Fruit fly (Drosophila melanogaster) S2 (cell line): ENCODE data around the gene CG32647.

Experiments used
- CG8478 ChIP-seq: fragments of >200 bp; optimal IDR thresholded peaks from 2 replicates; lab custom pipeline; 2018
- CTCF ChIP-seq, 2 experiments: fragments of >200 bp; optimal IDR thresholded peaks; 2 replicates each; lab custom pipeline; 2018

The CG32647 gene

dm6 chrX:12784690-12785441 is at the start of gene CG32647:
Gene CG32647, minus strand, starts transcription at chrX:12784958.
- TF ChIP-seq CG8478 (lab: Kevin White, UChicago) (no peak), CTCF (optimal IDR thresholded peaks at IDR 0.05; lab: Kevin White, UChicago) (no peak)

DNA sequence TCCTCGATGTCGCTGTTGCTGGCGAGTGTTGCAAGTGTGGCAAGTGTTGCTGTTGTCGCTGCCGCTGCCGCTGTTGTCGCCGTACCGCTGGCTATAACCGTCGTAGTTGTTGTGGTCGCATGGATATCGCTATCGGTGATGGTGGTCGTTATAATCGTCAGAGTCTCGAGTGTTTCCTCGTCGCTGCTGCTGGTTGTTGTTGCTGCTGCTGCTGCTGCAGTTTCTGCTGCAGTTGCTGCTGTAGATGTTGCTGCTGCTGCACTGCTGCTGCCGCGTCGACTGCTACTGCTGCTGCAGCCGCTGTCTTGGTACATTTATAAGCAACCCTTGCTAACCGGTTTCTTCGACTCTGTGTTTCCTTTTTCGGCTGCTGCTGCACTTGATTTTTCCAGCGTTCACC is 46.6 kb upstream of the CG32647 start:
- no peak for TF ChIP-seq CG8478 (lab: Kevin White, UChicago)
- no peak for TF ChIP-seq CTCF (optimal IDR thresholded peaks at IDR 0.05; lab: Kevin White, UChicago)

DNA sequence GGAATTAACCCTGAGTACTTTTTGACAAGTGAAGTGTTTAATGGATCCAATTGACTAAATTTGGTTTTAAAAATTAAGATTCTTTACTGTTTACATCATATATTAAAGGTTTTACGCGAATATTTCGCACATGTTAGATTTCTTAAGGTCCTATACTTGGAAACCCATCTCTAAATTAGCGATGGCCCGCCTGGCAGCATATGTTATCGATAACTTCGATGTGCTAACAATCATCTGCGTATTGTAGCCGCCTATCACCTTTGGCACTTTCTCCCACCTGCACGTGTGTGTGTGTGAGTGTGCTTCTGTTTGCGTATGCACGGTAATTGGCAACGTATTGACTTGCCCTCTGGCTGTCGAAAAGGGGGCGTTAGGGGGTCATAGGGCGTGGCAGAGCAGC is 36.8 kb upstream of the CG32647 start:
- TF ChIP-seq CTCF (optimal IDR thresholded peaks at IDR 0.05; lab: Kevin White, UChicago) (no peak), CG8478 (lab: Kevin White, UChicago) (no peak)

dm6 chrX:12801357-12801756 is 16.6 kb upstream of the CG32647 start, which contains the start of gene Nep6:
Gene Nep6, plus strand, starts transcription at chrX:12801661.
- TF ChIP-seq CG8478 (lab: Kevin White, UChicago), result no peak
- no peak for TF ChIP-seq CTCF (optimal IDR thresholded peaks at IDR 0.05; lab: Kevin White, UChicago)

- TF ChIP-seq CTCF (optimal IDR thresholded peaks at IDR 0.05; lab: Kevin White, UChicago), result no peak
- no peak for TF ChIP-seq CG8478 (lab: Kevin White, UChicago)
These were observed 6.9 kb downstream of the CG32647 start for dm6 chrX:12777763-12778408.

dm6 chrX:12777195-12777594 is 7.6 kb downstream of the CG32647 start:
- TF ChIP-seq CG8478 (lab: Kevin White, UChicago) (no peak), CTCF (optimal IDR thresholded peaks at IDR 0.05; lab: Kevin White, UChicago) (no peak)

- TF ChIP-seq CTCF (optimal IDR thresholded peaks at IDR 0.05; lab: Kevin White, UChicago), result no peak
- TF ChIP-seq CG8478 (lab: Kevin White, UChicago), result no peak
These were observed 18.5 kb downstream of the CG32647 start for dm6 chrX:12766286-12766685.

DNA sequence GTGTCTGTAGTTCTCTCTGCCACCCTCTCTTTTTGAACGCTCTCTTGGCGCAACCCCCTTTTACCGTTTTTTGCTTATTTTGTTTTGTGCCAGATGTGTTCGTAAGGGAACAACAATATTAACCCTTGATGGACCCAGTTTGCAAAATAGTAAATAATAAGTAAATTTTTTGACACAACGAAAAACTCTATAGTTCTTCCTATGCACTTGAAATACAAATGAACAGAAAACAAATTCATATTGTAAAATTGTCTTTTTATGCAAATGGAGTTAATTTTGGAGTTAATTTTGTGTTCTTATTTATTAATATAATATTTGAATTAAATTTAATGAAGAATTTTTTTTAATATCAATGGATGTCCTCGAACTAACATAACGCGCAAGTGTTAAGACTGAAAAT is 19.0 kb downstream of the CG32647 start:
- TF ChIP-seq CTCF (optimal IDR thresholded peaks at IDR 0.05; lab: Kevin White, UChicago), result no peak

DNA sequence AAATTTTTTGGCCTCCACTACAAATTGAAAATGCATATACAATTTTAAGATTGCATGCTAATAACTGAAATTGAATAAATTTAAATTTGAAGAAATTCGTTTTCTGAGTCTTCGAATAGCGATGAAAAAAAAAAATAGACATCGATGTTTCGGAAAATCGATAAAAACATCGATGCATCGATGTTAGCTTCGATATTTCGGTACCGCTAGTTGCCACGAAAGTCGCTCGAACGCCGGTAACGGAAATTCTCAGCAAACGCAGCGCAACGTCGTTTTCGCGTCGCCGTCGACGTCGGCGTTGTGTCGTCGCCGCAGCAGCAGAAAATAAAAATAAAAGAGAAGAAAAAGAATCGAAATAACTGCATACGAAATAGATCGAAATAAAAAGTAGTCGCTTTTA is 19.7 kb downstream of the CG32647 start, which contains the start of gene Agpat1:
Gene Agpat1 (plus strand): TSS at position 191 of the 400 bp plus-strand sequence.
- TF ChIP-seq CTCF (optimal IDR thresholded peaks at IDR 0.05; lab: Kevin White, UChicago) (no peak), CG8478 (lab: Kevin White, UChicago) (no peak)

DNA sequence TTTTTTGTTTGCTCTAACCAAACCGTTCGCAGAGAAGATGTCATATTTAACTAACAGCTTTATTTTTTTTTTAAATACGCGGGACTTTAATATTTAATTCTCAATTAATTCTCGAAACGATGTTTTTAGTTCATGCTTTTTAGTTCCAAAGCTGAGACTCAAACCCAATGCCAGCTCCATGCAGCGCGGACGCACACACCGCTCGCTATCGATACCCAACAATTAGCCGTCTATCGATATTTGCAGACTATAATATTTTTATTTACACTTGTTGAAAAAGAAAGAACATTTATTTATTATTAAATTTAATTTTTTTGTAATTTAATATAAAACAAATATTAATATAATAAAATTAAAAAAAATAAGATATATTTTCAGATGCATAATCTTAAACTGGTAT is 20.1 kb downstream of the CG32647 start:
- TF ChIP-seq CTCF (optimal IDR thresholded peaks at IDR 0.05; lab: Kevin White, UChicago) (peak in 1 of 2 experiments; percentile 4), CG8478 (lab: Kevin White, UChicago) (no peak)

- TF ChIP-seq CTCF (optimal IDR thresholded peaks at IDR 0.05; lab: Kevin White, UChicago) (no peak), CG8478 (lab: Kevin White, UChicago) (no peak)
These were observed 21.3 kb downstream of the CG32647 start, which contains the start of gene pira for dm6 chrX:12763467-12763866. Gene pira, minus strand, starts transcription at chrX:12763611.

- TF ChIP-seq CTCF (optimal IDR thresholded peaks at IDR 0.05; lab: Kevin White, UChicago), result no peak
- no peak for TF ChIP-seq CG8478 (lab: Kevin White, UChicago)
These were observed 24.2 kb downstream of the CG32647 start, which contains the start of gene Paics for dm6 chrX:12760466-12761133. Gene Paics, minus strand, starts transcription at chrX:12760617.

- no peak for TF ChIP-seq CTCF (optimal IDR thresholded peaks at IDR 0.05; lab: Kevin White, UChicago)
- no peak for TF ChIP-seq CG8478 (lab: Kevin White, UChicago)
These were observed 25.6 kb downstream of the CG32647 start for dm6 chrX:12759162-12759561.

DNA sequence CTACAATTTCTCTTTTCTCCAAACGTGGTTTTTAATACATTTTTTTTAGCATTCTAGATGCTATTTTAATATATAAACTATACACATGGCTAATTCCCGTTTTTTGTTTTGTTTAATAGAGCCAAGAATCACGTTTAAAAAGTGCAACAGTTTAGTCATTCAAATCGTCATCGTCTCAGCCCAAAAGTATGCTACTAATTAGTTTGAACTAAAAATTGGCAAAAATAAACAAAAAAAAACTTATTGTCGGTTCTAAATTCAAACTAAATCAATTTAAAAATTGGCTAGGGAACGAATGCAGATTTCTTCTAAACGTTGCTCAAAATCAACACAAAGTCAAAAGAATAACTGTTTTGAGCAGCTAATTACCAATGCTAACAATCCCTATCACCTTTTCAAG is 27.7 kb downstream of the CG32647 start:
- no peak for TF ChIP-seq CTCF (optimal IDR thresholded peaks at IDR 0.05; lab: Kevin White, UChicago)
- TF ChIP-seq CG8478 (lab: Kevin White, UChicago), result no peak

DNA sequence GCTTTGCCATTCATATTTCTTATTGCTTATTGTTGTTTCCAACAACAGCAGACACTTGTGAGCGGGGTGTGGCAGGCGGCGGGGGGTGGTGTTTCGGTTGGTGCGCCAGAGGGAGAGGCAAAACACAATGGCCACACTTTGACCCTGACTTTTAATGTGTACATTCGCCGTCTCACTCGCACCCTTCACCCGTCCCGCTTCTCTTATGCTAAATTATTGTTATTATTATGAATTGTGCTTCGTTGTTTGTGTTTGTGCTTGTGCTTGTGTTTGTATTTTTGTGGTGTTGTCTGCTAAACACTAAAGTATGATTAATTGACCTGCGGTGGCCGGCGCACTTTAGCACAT is 28.4 kb downstream of the CG32647 start:
- TF ChIP-seq CTCF (optimal IDR thresholded peaks at IDR 0.05; lab: Kevin White, UChicago), result no peak
- TF ChIP-seq CG8478 (lab: Kevin White, UChicago), result no peak
